Worm (Caenorhabditis elegans) whole organism, L3 larva: Measurements from ENCODE around the gene F36G3.3.

Source experiments
- R02D3.7 ChIP-seq: fragments of 150-350 bp; optimal IDR thresholded peaks from 2 replicates; lab custom pipeline; 2014; ENCODE audit warnings: missing biosample characterization, missing genetic modification characterization
- ZK546.5 ChIP-seq: sonication (generic microtip); optimal IDR thresholded peaks from 2 replicates; lab custom pipeline; 2017; ENCODE audit warnings: missing biosample characterization, missing genetic modification characterization
- ceh-16 ChIP-seq: sonication (generic microtip); optimal IDR thresholded peaks from 2 replicates; lab custom pipeline; 2017; ENCODE audit warnings: missing biosample characterization, missing genetic modification characterization
- daf-12 ChIP-seq: fragments of 150-350 bp; optimal IDR thresholded peaks from 2 replicates; lab custom pipeline; 2014; ENCODE audit warnings: missing biosample characterization, missing genetic modification reagents, missing genetic modification characterization
- egl-27 ChIP-seq: sonication (generic microtip); optimal IDR thresholded peaks from 4 replicates; lab custom pipeline; 2017; ENCODE audit warnings: missing biosample characterization, missing genetic modification reagents, missing genetic modification characterization
- egl-5 ChIP-seq: fragments of 150-350 bp; optimal IDR thresholded peaks from 2 replicates; lab custom pipeline; 2017; ENCODE audit warnings: missing biosample characterization, missing genetic modification reagents, missing genetic modification characterization, inconsistent platforms
- elt-1 ChIP-seq: fragments of 150-350 bp; optimal IDR thresholded peaks from 2 replicates; lab custom pipeline; 2014; ENCODE audit warnings: missing biosample characterization, missing genetic modification characterization
- elt-2 ChIP-seq: sonication (generic microtip); optimal IDR thresholded peaks from 2 replicates; lab custom pipeline; 2016; ENCODE audit warnings: missing genetic modification reagents, mild to moderate bottlenecking, missing genetic modification characterization, missing compliant biosample characterization
- elt-3 ChIP-seq, 3 experiments: fragments of 150-350 bp in 1 of 3; sonication (generic microtip) in 2 of 3; optimal IDR thresholded peaks; 2 replicates in 2 of 3; 4 replicates in 1 of 3; lab custom pipeline; 2014 to 2017; ENCODE audit warnings: missing biosample characterization in 3 of 3, missing genetic modification characterization in 3 of 3
- eor-1 ChIP-seq, 2 experiments: fragments of 150-350 bp; optimal IDR thresholded peaks; 2 replicates each; lab custom pipeline; 2014 to 2018; ENCODE audit warnings: missing biosample characterization in 2 of 2, missing genetic modification characterization in 2 of 2
- fkh-10 ChIP-seq: sonication (generic microtip); optimal IDR thresholded peaks from 2 replicates; lab custom pipeline; 2017; ENCODE audit warnings: missing biosample characterization, missing genetic modification reagents, missing genetic modification characterization
- fkh-2 ChIP-seq: fragments of 150-350 bp; optimal IDR thresholded peaks from 2 replicates; lab custom pipeline; 2014; ENCODE audit warnings: missing biosample characterization, missing genetic modification reagents, missing genetic modification characterization
- fos-1 ChIP-seq: fragments of 150-350 bp; optimal IDR thresholded peaks from 2 replicates; lab custom pipeline; 2014; ENCODE audit warnings: missing biosample characterization, missing genetic modification characterization
- hmg-11 ChIP-seq: sonication (generic microtip); optimal IDR thresholded peaks from 2 replicates; lab custom pipeline; 2016; ENCODE audit warnings: missing genetic modification characterization, missing compliant biosample characterization
- jun-1 ChIP-seq: fragments of 150-350 bp; optimal IDR thresholded peaks from 2 replicates; lab custom pipeline; 2014; ENCODE audit warnings: missing biosample characterization, missing genetic modification reagents, missing genetic modification characterization
- lin-15B ChIP-seq: fragments of 150-350 bp; optimal IDR thresholded peaks from 2 replicates; lab custom pipeline; 2014; ENCODE audit warnings: missing biosample characterization, missing genetic modification characterization
- lin-39 ChIP-seq: fragments of 150-350 bp; optimal IDR thresholded peaks from 2 replicates; lab custom pipeline; 2018; ENCODE audit warnings: missing biosample characterization, missing genetic modification reagents, missing genetic modification characterization
- lsy-12 ChIP-seq: sonication (generic microtip); optimal IDR thresholded peaks from 2 replicates; lab custom pipeline; 2016; ENCODE audit warnings: mild to moderate bottlenecking, missing genetic modification characterization, missing compliant biosample characterization
- mdl-1 ChIP-seq: fragments of 150-350 bp; optimal IDR thresholded peaks from 2 replicates; lab custom pipeline; 2014; ENCODE audit warnings: missing biosample characterization, missing genetic modification characterization
- nfya-1 ChIP-seq: sonication (generic microtip); optimal IDR thresholded peaks from 2 replicates; lab custom pipeline; 2017; ENCODE audit warnings: missing genetic modification characterization, mild to moderate bottlenecking, missing compliant biosample characterization, antibody characterized with exemption, moderate library complexity; ENCODE audit not compliant: insufficient read depth
- nhr-23 ChIP-seq: fragments of 150-350 bp; optimal IDR thresholded peaks from 2 replicates; lab custom pipeline; 2014; ENCODE audit warnings: missing biosample characterization, missing genetic modification reagents, missing genetic modification characterization
- nhr-25 ChIP-seq: sonication (generic microtip); optimal IDR thresholded peaks from 2 replicates; lab custom pipeline; 2017; ENCODE audit warnings: missing biosample characterization, missing genetic modification characterization
- nhr-28 ChIP-seq: fragments of 150-350 bp; optimal IDR thresholded peaks from 2 replicates; lab custom pipeline; 2014; ENCODE audit warnings: missing biosample characterization, missing genetic modification characterization
- nhr-76 ChIP-seq: fragments of 150-350 bp; sonication (generic microtip); optimal IDR thresholded peaks from 5 replicates; lab custom pipeline; 2014; ENCODE audit warnings: missing biosample characterization, missing genetic modification characterization
- nhr-77 ChIP-seq: fragments of 150-350 bp; optimal IDR thresholded peaks from 2 replicates; lab custom pipeline; 2014; ENCODE audit warnings: missing biosample characterization, missing genetic modification characterization
- pha-4 ChIP-seq: fragments of 150-350 bp; optimal IDR thresholded peaks from 2 replicates; lab custom pipeline; 2014; ENCODE audit warnings: missing biosample characterization, missing genetic modification reagents, missing genetic modification characterization
- pqm-1 ChIP-seq: fragments of 150-350 bp; optimal IDR thresholded peaks from 2 replicates; lab custom pipeline; 2017; ENCODE audit warnings: missing biosample characterization, missing genetic modification characterization, inconsistent platforms
- sea-2 ChIP-seq: fragments of 150-350 bp; sonication (generic microtip); optimal IDR thresholded peaks from 4 replicates; lab custom pipeline; 2014; ENCODE audit warnings: missing biosample characterization, missing genetic modification reagents, missing genetic modification characterization
- skn-1 ChIP-seq: fragments of 150-350 bp; optimal IDR thresholded peaks from 2 replicates; lab custom pipeline; 2014; ENCODE audit warnings: missing biosample characterization, missing genetic modification characterization
- tbx-2 ChIP-seq: sonication (generic microtip); optimal IDR thresholded peaks from 2 replicates; lab custom pipeline; 2016; ENCODE audit warnings: mild to moderate bottlenecking, missing genetic modification characterization, missing compliant biosample characterization
- unc-62 ChIP-seq: fragments of 150-350 bp; sonication (generic microtip); optimal IDR thresholded peaks from 4 replicates; lab custom pipeline; 2014; ENCODE audit warnings: missing biosample characterization, missing genetic modification reagents, missing genetic modification characterization
- zag-1 ChIP-seq: fragments of 150-350 bp; optimal IDR thresholded peaks from 2 replicates; lab custom pipeline; 2014; ENCODE audit warnings: missing biosample characterization, missing genetic modification characterization
- ztf-11 ChIP-seq: fragments of 150-350 bp; optimal IDR thresholded peaks from 2 replicates; lab custom pipeline; 2014; ENCODE audit warnings: missing biosample characterization, missing genetic modification characterization

Gene F36G3.3

DNA sequence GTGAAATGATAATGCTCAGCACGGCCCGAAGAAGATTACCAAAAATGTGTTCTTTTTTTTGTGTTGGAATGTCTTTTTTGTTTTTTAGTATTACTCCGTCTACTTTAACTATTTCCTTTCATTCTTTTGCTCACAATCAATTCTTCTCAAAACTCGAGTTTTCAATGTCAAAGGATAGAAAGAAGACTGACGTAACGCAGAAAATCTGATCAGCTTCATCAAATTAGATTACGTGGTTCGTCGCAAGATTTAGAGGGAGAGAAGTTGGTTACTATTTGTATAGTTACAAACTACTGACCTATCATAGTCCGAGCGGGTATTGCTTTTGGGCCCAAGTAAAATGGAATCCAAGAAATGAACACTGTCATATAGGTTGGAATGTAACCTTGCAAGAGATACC, 5.0 kb downstream of the F36G3.3 start:
- TF ChIP-seq lin-15B (tag; lab: Kevin White, UChicago) = no peak
- TF ChIP-seq fkh-10 (GFP tag; lab: Kevin White, UChicago) = peak; percentile 91
- no peak for TF ChIP-seq nhr-77 (tag; lab: Kevin White, UChicago)
- no peak for TF ChIP-seq ZK546.5 (tag; lab: Kevin White, UChicago)
- TF ChIP-seq lin-39 = no peak

DNA sequence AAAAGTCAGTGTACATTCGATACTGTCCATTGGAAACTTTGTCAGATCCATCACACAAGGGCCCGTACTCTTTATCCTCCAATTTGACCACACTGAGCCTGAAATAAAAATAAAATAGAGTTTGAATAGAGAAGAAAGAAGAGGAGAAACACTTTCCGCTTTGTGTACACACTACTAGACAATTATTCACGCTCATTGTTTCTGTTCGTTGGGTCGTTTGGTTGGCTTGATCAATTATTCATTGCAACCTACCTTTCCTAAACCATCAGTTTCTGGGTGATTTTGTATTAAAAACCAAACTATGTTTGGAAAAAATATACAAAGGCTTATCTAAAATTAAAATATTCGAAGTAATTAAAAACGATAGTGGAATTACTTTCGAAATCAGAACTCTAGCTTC, 6.1 kb downstream of the F36G3.3 start:
- TF ChIP-seq elt-2 = no peak
- TF ChIP-seq mdl-1 (tag; lab: Kevin White, UChicago) = no peak
- TF ChIP-seq lsy-12 (tag; lab: Kevin White, UChicago) = no peak
- no peak for TF ChIP-seq R02D3.7
- no peak for TF ChIP-seq pqm-1 (tag; lab: Kevin White, UChicago)
- TF ChIP-seq hmg-11 (tag; lab: Kevin White, UChicago) = no peak

DNA sequence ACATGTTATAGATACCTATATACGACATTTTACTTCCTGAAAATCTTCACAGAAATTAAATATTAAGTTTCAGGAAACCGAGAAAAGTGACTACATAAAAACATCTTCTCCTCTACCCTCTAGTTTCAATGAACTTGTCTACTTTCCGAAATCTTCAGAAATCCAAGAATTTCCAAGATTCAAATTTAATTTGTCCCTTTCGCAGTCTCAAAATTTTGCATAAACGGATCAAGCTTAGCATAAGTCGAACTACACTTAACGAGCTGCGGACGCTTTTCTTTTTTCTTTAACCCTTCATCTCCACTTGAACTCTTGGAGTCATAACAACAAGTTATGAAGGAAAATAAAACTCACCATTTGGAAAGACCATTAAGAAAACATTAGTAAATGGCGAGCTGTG, 6.8 kb downstream of the F36G3.3 start:
- TF ChIP-seq lin-39 = no peak
- TF ChIP-seq pha-4 (tag; lab: Kevin White, UChicago) = no peak
- TF ChIP-seq nhr-77 (tag; lab: Kevin White, UChicago) = no peak
- no peak for TF ChIP-seq nhr-25 (tag; lab: Kevin White, UChicago)
- TF ChIP-seq fos-1 (tag; lab: Kevin White, UChicago) = no peak
- no peak for TF ChIP-seq elt-1 (tag; lab: Kevin White, UChicago)
- TF ChIP-seq fkh-10 (GFP tag; lab: Kevin White, UChicago) = peak; percentile 80
- no peak for TF ChIP-seq ZK546.5 (tag; lab: Kevin White, UChicago)
- no peak for TF ChIP-seq sea-2 (GFP tag; lab: Kevin White, UChicago)

ce11 chrX:9807377-9808048, 8.9 kb downstream of the F36G3.3 start, which contains the start of gene lgc-47:
TSS of gene lgc-47 (minus strand) at chrX:9807662.
- TF ChIP-seq nhr-23 (no peak), R02D3.7 (no peak), eor-1 (tag; optimal IDR thresholded peaks at IDR 0.05; lab: Kevin White, UChicago) (no peak), daf-12 (tag; lab: Kevin White, UChicago) (no peak), fkh-10 (GFP tag; lab: Kevin White, UChicago) (peak; percentile 85), unc-62 (GFP tag; lab: Kevin White, UChicago) (no peak), nhr-76 (tag; lab: Kevin White, UChicago) (no peak), egl-27 (tag; lab: Kevin White, UChicago) (no peak), ztf-11 (tag; lab: Kevin White, UChicago) (no peak)

DNA sequence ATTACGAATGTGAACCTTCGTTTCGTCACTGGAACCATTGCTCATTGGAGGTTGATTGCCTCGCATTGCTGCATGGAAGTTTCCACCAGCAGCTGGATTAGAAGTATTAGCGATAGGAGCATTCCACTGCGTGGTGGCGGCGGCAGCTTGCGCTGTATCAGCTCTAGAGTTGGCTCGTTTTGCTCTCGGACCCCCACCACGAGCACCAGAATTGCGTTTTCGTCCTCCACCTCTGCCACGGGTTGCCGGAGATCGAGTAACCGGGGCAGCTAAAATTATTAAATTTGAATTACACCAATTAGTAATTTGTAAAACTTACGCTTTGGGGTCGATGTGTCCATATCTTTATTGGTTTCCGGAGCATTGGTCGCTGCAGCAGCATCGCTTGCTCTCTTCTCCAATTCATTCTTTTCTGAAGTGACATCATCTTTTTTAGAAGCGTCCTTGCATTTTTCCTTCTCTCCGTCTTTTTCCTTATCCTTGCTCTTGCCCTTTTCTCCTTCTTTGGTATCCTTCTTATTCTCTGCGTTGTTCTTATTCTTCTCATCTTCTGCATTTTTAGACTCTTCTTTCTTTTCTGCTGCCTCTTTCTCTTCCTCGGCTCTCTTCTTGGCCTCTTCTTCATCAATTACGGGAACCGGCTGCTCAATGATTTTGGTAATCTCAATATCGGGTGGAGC, 15.6 kb downstream of the F36G3.3 start:
- TF ChIP-seq nhr-28 (tag; lab: Kevin White, UChicago) = no peak
- peak; percentile 49 for TF ChIP-seq lin-39
- TF ChIP-seq nhr-23 = no peak
- TF ChIP-seq skn-1 (tag; lab: Kevin White, UChicago) = no peak
- no peak for TF ChIP-seq zag-1 (tag; lab: Kevin White, UChicago)

- no peak for TF ChIP-seq nfya-1
- no peak for TF ChIP-seq ceh-16
- no peak for TF ChIP-seq egl-5 (tag; lab: Kevin White, UChicago)
- no peak for TF ChIP-seq fkh-2 (tag; lab: Kevin White, UChicago)
- TF ChIP-seq elt-3 (tag; optimal IDR thresholded peaks at IDR 0.05; lab: Kevin White, UChicago) = no peak
- no peak for TF ChIP-seq nhr-76 (tag; lab: Kevin White, UChicago)
- TF ChIP-seq tbx-2 (tag; lab: Kevin White, UChicago) = no peak
- TF ChIP-seq lin-39 = no peak
- TF ChIP-seq mdl-1 (tag; lab: Kevin White, UChicago) = no peak
- TF ChIP-seq unc-62 (GFP tag; lab: Kevin White, UChicago) = no peak
- no peak for TF ChIP-seq R02D3.7
- TF ChIP-seq jun-1 (tag; lab: Kevin White, UChicago) = no peak
- no peak for TF ChIP-seq elt-2
- TF ChIP-seq sea-2 (GFP tag; lab: Kevin White, UChicago) = no peak
- TF ChIP-seq fos-1 (tag; lab: Kevin White, UChicago) = no peak
- no peak for TF ChIP-seq nhr-28 (tag; lab: Kevin White, UChicago)
- no peak for TF ChIP-seq nhr-77 (tag; lab: Kevin White, UChicago)
- TF ChIP-seq lin-15B (tag; lab: Kevin White, UChicago) = no peak
- TF ChIP-seq eor-1 (tag; optimal IDR thresholded peaks at IDR 0.05; lab: Kevin White, UChicago) = no peak
- no peak for TF ChIP-seq zag-1 (tag; lab: Kevin White, UChicago)
These were observed 23.5 kb downstream of the F36G3.3 start, which contains the start of gene dpy-22 for ce11 chrX:9822173-9822572. TSS of gene dpy-22 (minus strand) at chrX:9822273.
